Worm (Caenorhabditis elegans): ENCODE results near the gene K07F5.16.
"Not testable (repeated sequence)": the region's sequence is repeated elsewhere in the genome, so short reads cannot be mapped to it uniquely, and the experiment has no call there.

The K07F5.16 gene

DNA sequence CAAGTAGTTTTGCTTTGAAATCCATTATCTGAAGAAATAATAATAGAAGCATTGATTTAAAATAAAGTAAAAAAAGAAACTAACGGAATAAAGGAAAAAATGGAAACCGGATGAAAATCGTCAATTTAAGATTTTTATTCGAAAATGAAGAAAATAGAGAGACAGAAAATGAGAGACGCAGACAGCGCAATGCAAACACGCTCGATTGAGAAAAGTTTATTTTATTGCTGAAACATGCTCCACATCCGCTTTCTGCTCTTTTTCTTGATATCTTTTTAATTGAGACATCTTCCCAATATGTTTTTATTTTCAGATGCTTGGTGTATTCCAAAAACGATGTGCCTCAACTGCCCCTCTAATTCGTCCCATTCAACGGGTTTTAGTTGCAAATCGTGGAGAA, 20.3 kb downstream of the K07F5.16 start, which contains the start of the genes prp-18 and mccc-1 (continued):
- TF ChIP-seq F33H1.4 (GFP tag; IDR thresholded peaks at IDR 0.05) (peak; percentile 47; the same call in 1 of the 2 replicates), snpc-4 (GFP tag; optimal IDR thresholded peaks at IDR 0.05) (no peak), snpc-4 (tag; optimal IDR thresholded peaks at IDR 0.05) (peak in 2 of 4 experiments; percentile 35 to 44), lsl-1 (GFP tag; optimal IDR thresholded peaks at IDR 0.05) (peak; percentile 40), snpc-1.3 (tag; optimal IDR thresholded peaks at IDR 0.05; ENCODE audit: insufficient read depth) (peak; percentile 16)

DNA sequence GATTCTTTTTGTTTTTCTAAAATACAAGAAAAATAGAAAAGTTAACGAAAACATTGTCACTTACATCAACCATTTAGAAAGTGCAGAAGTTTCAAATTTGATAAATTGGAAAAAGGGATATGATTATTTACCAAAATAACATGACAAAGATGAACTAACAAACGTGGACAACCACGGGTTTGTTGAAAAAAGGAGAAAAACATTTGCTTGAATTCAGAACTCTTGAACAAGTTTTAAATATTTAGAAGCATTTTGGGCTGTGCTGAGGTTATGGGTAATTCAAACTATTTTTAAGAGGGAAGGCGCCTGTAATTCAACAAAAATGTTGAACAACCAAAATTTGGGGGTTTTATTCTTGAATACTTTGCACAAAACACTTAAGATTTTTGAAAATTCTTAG, 25.9 kb downstream of the K07F5.16 start, which contains the start of gene ttbk-3:
Gene ttbk-3, minus strand, starts transcription at position 101 of the 400 bp plus-strand sequence.
- no peak for TF ChIP-seq rec-8 (tag; optimal IDR thresholded peaks at IDR 0.05)
- no peak for TF ChIP-seq rpc-1 (optimal IDR thresholded peaks at IDR 0.05)
- no peak for TF ChIP-seq rpc-1 (tag; optimal IDR thresholded peaks at IDR 0.05)
- no peak for TF ChIP-seq ztf-22 (GFP tag; optimal IDR thresholded peaks at IDR 0.05)
- no peak for TF ChIP-seq bed-1 (GFP tag; IDR thresholded peaks at IDR 0.05)
- TF ChIP-seq rcor-1 (GFP tag; IDR thresholded peaks at IDR 0.05) = no peak
- TF ChIP-seq hmg-1.2 (GFP tag; IDR thresholded peaks at IDR 0.05) = no peak
- TF ChIP-seq ceh-100 (GFP tag; IDR thresholded peaks at IDR 0.05) = no peak
- no peak for TF ChIP-seq snpc-3.4 (tag; optimal IDR thresholded peaks at IDR 0.05)
- no peak for TF ChIP-seq gei-17 (GFP tag; optimal IDR thresholded peaks at IDR 0.05)
- no peak for TF ChIP-seq hlh-26 (GFP tag; conservative IDR thresholded peaks at IDR 0.05)
- TF ChIP-seq ama-1 (optimal IDR thresholded peaks at IDR 0.05) = no peak
- TF ChIP-seq ama-1 (GFP tag; optimal IDR thresholded peaks at IDR 0.05) = no peak
- no peak for TF ChIP-seq D2030.7 (GFP tag; IDR thresholded peaks at IDR 0.05)
- no peak for TF ChIP-seq let-526 (GFP tag; IDR thresholded peaks at IDR 0.05)
- TF ChIP-seq C17E4.6 (GFP tag; IDR thresholded peaks at IDR 0.05) = no peak

ce11 chrIV:9891938-9892337, 28.0 kb downstream of the K07F5.16 start, which contains the start of gene F32B6.4:
TSS of gene F32B6.4 (minus strand) at chrIV:9892038.
- TF ChIP-seq lag-1 (GFP tag; IDR thresholded peaks at IDR 0.05) (no peak), efl-1 (GFP tag; optimal IDR thresholded peaks at IDR 0.05) (no peak), nfyb-1 (GFP tag; IDR thresholded peaks at IDR 0.05) (no peak), ztf-6 (GFP tag; IDR thresholded peaks at IDR 0.05) (no peak), hmg-20 (GFP tag; IDR thresholded peaks at IDR 0.05) (no peak), zim-3 (tag; optimal IDR thresholded peaks at IDR 0.05) (no peak), nhr-90 (tag; optimal IDR thresholded peaks at IDR 0.05) (no peak), hlh-26 (GFP tag; conservative IDR thresholded peaks at IDR 0.05) (no peak), snpc-3.4 (tag; optimal IDR thresholded peaks at IDR 0.05) (no peak), madf-10 (tag; optimal IDR thresholded peaks at IDR 0.05) (no peak), cebp-1 (GFP tag; IDR thresholded peaks at IDR 0.05) (no peak), cebp-1 (tag; optimal IDR thresholded peaks at IDR 0.05) (no peak), Y95B8A.8 (GFP tag; IDR thresholded peaks at IDR 0.05) (no peak), ccch-3 (GFP tag; optimal IDR thresholded peaks at IDR 0.05) (no peak), F52B5.7 (tag; optimal IDR thresholded peaks at IDR 0.05) (no peak), dox-1 (GFP tag; IDR thresholded peaks at IDR 0.05) (no peak)

DNA sequence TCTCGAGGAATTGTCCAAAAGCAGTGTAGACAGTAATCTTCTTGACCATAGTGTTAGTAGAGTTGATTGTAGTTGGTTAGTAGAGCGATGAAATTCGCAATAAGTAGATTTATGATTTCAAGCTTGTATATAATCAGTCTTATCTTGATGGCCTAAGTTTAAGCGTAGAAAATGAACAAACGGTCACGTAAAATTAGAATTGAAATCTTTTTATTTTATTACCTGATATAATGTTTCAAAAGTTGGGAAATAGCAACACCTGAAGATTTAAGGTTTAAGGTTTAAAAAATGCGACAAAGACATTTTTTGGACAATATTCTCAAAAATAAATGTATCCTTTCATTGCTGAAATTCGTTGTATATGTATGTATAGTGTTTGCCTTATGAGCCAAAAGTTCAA, 29.7 kb downstream of the K07F5.16 start, which contains the start of gene sss-1:
Gene sss-1, minus strand, starts transcription at position 101 of the 400 bp plus-strand sequence.
- TF ChIP-seq hsf-1 (GFP tag; IDR thresholded peaks at IDR 0.05); F49E8.2 (tag; optimal IDR thresholded peaks at IDR 0.05; ENCODE audit: insufficient read depth); pha-4 (tag; optimal IDR thresholded peaks at IDR 0.05): not testable (repeated sequence)

All from whole organism, young adult.